Fruit fly (Drosophila melanogaster) whole organism, embryonic: ENCODE results near the gene CG16798.

Experiments
- ATbp ChIP-seq: fragments of 200-800 bp; sonication (Bioruptor generic); optimal IDR thresholded peaks from 2 replicates; lab custom pipeline; 2017; ENCODE audit warnings: missing biosample characterization, mild to moderate bottlenecking, missing genetic modification characterization, missing genetic modification reagents
- Awh ChIP-seq: fragments of 200-800 bp; sonication (Bioruptor generic); IDR thresholded peaks from 2 replicates; pipeline ENCODE4, ENCODE4 v1.3.6; 2022; ENCODE audit warnings: missing biosample characterization, missing genetic modification characterization
- C15 ChIP-seq: fragments of 200-800 bp; sonication (Bioruptor generic); IDR thresholded peaks from 3 replicates; pipeline ENCODE4 v1.3.6; 2022; ENCODE audit warnings: missing biosample characterization, missing genetic modification characterization
- CG1024 ChIP-seq: fragments of 200-800 bp; sonication (Bioruptor generic); IDR thresholded peaks from 2 replicates; pipeline ENCODE4 v1.3.6; 2022; ENCODE audit warnings: missing biosample characterization, missing genetic modification characterization
- CG10959 ChIP-seq: fragments of 200-800 bp; sonication (Bioruptor generic); IDR thresholded peaks from 2 replicates; pipeline ENCODE4 v1.3.6; 2022; ENCODE audit warnings: missing biosample characterization, missing genetic modification characterization
- CG11093 ChIP-seq: fragments of 200-800 bp; sonication (Bioruptor generic); IDR thresholded peaks from 3 replicates; pipeline ENCODE4 v1.3.6; 2022; ENCODE audit warnings: missing biosample characterization, missing genetic modification characterization
- CG12071 ChIP-seq: fragments of 200-800 bp; sonication (Bioruptor generic); optimal IDR thresholded peaks from 3 replicates; lab custom pipeline; 2018; ENCODE audit warnings: missing biosample characterization, mild to moderate bottlenecking, missing genetic modification characterization
- CG12391 ChIP-seq: fragments of 200-800 bp; sonication (Bioruptor generic); optimal IDR thresholded peaks from 3 replicates; lab custom pipeline; 2018; ENCODE audit warnings: missing biosample characterization, mild to moderate bottlenecking, missing genetic modification characterization, moderate library complexity
- CG1603 ChIP-seq: fragments of 200-800 bp; sonication (Bioruptor generic); optimal IDR thresholded peaks from 2 replicates; lab custom pipeline; 2019; ENCODE audit warnings: missing biosample characterization, mild to moderate bottlenecking, missing genetic modification characterization, moderate library complexity
- CG17568 ChIP-seq: fragments of 200-800 bp; sonication (Bioruptor generic); optimal IDR thresholded peaks from 2 replicates; lab custom pipeline; 2018; ENCODE audit warnings: missing biosample characterization, mild to moderate bottlenecking, missing genetic modification characterization, moderate library complexity
- CG3407 ChIP-seq: fragments of 200-800 bp; sonication (Bioruptor generic); optimal IDR thresholded peaks from 2 replicates; lab custom pipeline; 2018; ENCODE audit warnings: missing biosample characterization, mild to moderate bottlenecking, missing genetic modification characterization
- CG34224 ChIP-seq: fragments of 200-800 bp; sonication (Bioruptor generic); IDR thresholded peaks from 3 replicates; pipeline ENCODE4 v1.3.6; 2022; ENCODE audit warnings: missing biosample characterization, missing genetic modification characterization; ENCODE audit not compliant: partially characterized antibody
- CG34376 ChIP-seq: fragments of 200-800 bp; sonication (Bioruptor generic); optimal IDR thresholded peaks from 2 replicates; lab custom pipeline; 2018; ENCODE audit warnings: missing biosample characterization, mild to moderate bottlenecking, missing genetic modification characterization
- CG3847 ChIP-seq: fragments of 200-800 bp; sonication (Bioruptor generic); IDR thresholded peaks from 2 replicates; pipeline ENCODE4 v1.3.6; 2022; ENCODE audit warnings: missing biosample characterization, missing genetic modification characterization
- CG4282 ChIP-seq: fragments of 200-800 bp; sonication (Bioruptor generic); optimal IDR thresholded peaks from 2 replicates; lab custom pipeline; 2016; ENCODE audit warnings: missing biosample characterization, missing genetic modification characterization
- CG5245 ChIP-seq: fragments of 200-800 bp; sonication (Bioruptor generic); optimal IDR thresholded peaks from 3 replicates; lab custom pipeline; 2016; ENCODE audit warnings: missing biosample characterization, missing genetic modification characterization
- CG6272 ChIP-seq: fragments of 200-800 bp; sonication (Bioruptor generic); IDR thresholded peaks from 2 replicates; pipeline ENCODE4 v1.3.6; 2022; ENCODE audit warnings: missing biosample characterization, missing genetic modification characterization
- CG7928 ChIP-seq: fragments of 200-800 bp; sonication (Bioruptor generic); optimal IDR thresholded peaks from 2 replicates; lab custom pipeline; 2017; ENCODE audit warnings: missing biosample characterization, mild to moderate bottlenecking, missing genetic modification characterization
- CG8290 ChIP-seq, 3 experiments: fragments of 200-800 bp; sonication (Bioruptor generic); optimal IDR thresholded peaks; 2 replicates each; lab custom pipeline; 2016 to 2019; ENCODE audit warnings: missing biosample characterization in 3 of 3, missing genetic modification characterization in 3 of 3, mild to moderate bottlenecking in 2 of 3, moderate library complexity in 1 of 3
- CG9215 ChIP-seq: fragments of 200-800 bp; sonication (Bioruptor generic); IDR thresholded peaks from 2 replicates; pipeline ENCODE4 v1.3.6; 2022; ENCODE audit warnings: missing biosample characterization, missing genetic modification characterization
- ERR ChIP-seq: fragments of 200-800 bp; sonication (Bioruptor generic); optimal IDR thresholded peaks from 2 replicates; lab custom pipeline; 2016; ENCODE audit warnings: missing biosample characterization, missing genetic modification characterization
- Ets65A ChIP-seq: fragments of 200-800 bp; sonication (Bioruptor generic); peaks from one replicate; lab custom pipeline; 2016; ENCODE audit warnings: missing biosample characterization, missing genetic modification characterization
- HLH3B ChIP-seq: fragments of 200-800 bp; sonication (Bioruptor generic); IDR thresholded peaks from 2 replicates; pipeline ENCODE4 v1.3.6; 2022; ENCODE audit warnings: missing biosample characterization, missing genetic modification characterization
- HmgD ChIP-seq: fragments of 200-800 bp; sonication (Bioruptor generic); optimal IDR thresholded peaks from 3 replicates; lab custom pipeline; 2016; ENCODE audit warnings: missing biosample characterization, missing genetic modification characterization
- Med ChIP-seq: fragments of 200-800 bp; sonication (Bioruptor generic); peaks from one replicate; lab custom pipeline; 2016; ENCODE audit warnings: missing biosample characterization, missing genetic modification characterization, mild to moderate bottlenecking, inconsistent platforms, moderate library complexity
- Myb ChIP-seq: fragments of 200-800 bp; sonication (Bioruptor generic); optimal IDR thresholded peaks from 2 replicates; lab custom pipeline; 2016; ENCODE audit warnings: missing biosample characterization, missing genetic modification characterization
- Oaz ChIP-seq: fragments of 200-800 bp; sonication (Bioruptor generic); IDR thresholded peaks from 2 replicates; pipeline ENCODE4 v1.3.6; 2022; ENCODE audit warnings: missing biosample characterization, missing genetic modification characterization
- Scr ChIP-seq: fragments of 200-800 bp; sonication (Bioruptor generic); IDR thresholded peaks from 2 replicates; pipeline ENCODE4 v1.3.6; 2022; ENCODE audit warnings: missing biosample characterization, missing genetic modification characterization; ENCODE audit not compliant: partially characterized antibody
- Xrp1 ChIP-seq: fragments of 200-800 bp; sonication (Bioruptor generic); IDR thresholded peaks from 2 replicates; pipeline ENCODE4 v1.3.6; 2022; ENCODE audit warnings: missing biosample characterization, missing genetic modification characterization
- ase ChIP-seq: fragments of 200-800 bp; sonication (Bioruptor generic); IDR thresholded peaks from 3 replicates; pipeline ENCODE4 v1.3.6; 2022; ENCODE audit warnings: missing biosample characterization, missing genetic modification characterization
- bbx ChIP-seq: fragments of 200-800 bp; sonication (Bioruptor generic); IDR thresholded peaks from 2 replicates; pipeline ENCODE4 v1.3.6; 2022; ENCODE audit warnings: missing biosample characterization, missing genetic modification characterization; ENCODE audit not compliant: partially characterized antibody
- bsh ChIP-seq, 2 experiments: fragments of 200-800 bp; sonication (Bioruptor generic); optimal IDR thresholded peaks; 2 replicates each; lab custom pipeline; 2017 to 2018; ENCODE audit warnings: mild to moderate bottlenecking in 2 of 2, missing biosample characterization in 2 of 2, missing genetic modification characterization in 2 of 2, moderate library complexity in 1 of 2
- chif ChIP-seq, 2 experiments: fragments of 200-800 bp; sonication (Bioruptor generic); optimal IDR thresholded peaks; 3 replicates each; lab custom pipeline; 2016; ENCODE audit warnings: missing biosample characterization in 2 of 2, missing genetic modification characterization in 2 of 2
- ci ChIP-seq: fragments of 200-800 bp; sonication (Bioruptor generic); IDR thresholded peaks from 3 replicates; pipeline ENCODE4 v1.3.6; 2022; ENCODE audit warnings: missing biosample characterization, missing genetic modification characterization
- dan ChIP-seq: fragments of 200-800 bp; sonication (Bioruptor generic); IDR thresholded peaks from 2 replicates; pipeline ENCODE4 v1.3.6; 2022; ENCODE audit warnings: missing biosample characterization, missing genetic modification characterization
- dati ChIP-seq: fragments of 200-800 bp; sonication (Bioruptor generic); IDR thresholded peaks from 2 replicates; pipeline ENCODE4 v1.3.6; 2022; ENCODE audit warnings: missing biosample characterization, missing genetic modification characterization
- hkb ChIP-seq, 2 experiments: fragments of 200-800 bp in 1 of 2; fragments of >200 bp in 1 of 2; sonication (Bioruptor generic) in 1 of 2; IDR thresholded peaks in 1 of 2; optimal IDR thresholded peaks in 1 of 2; 2 replicates each; pipeline versions ENCODE4 v1.3.6 to Lab custom; 2017 to 2022; ENCODE audit warnings: missing biosample characterization in 1 of 2, missing genetic modification characterization in 1 of 2
- kni ChIP-seq: fragments of 200-800 bp; sonication (Bioruptor generic); optimal IDR thresholded peaks from 3 replicates; lab custom pipeline; 2017; ENCODE audit warnings: mild to moderate bottlenecking, missing biosample characterization, missing genetic modification reagents, missing genetic modification characterization
- lov ChIP-seq, 2 experiments: fragments of 200-800 bp in 1 of 2; fragments of >200 bp in 1 of 2; sonication (Bioruptor generic) in 1 of 2; IDR thresholded peaks in 1 of 2; optimal IDR thresholded peaks in 1 of 2; 2 replicates in 1 of 2; 3 replicates in 1 of 2; pipeline versions ENCODE4 v1.3.6 to Lab custom; 2017 to 2022; ENCODE audit warnings: missing biosample characterization in 1 of 2, missing genetic modification characterization in 1 of 2
- nau ChIP-seq: fragments of 200-800 bp; sonication (Bioruptor generic); optimal IDR thresholded peaks from 3 replicates; lab custom pipeline; 2017; ENCODE audit warnings: missing biosample characterization, mild to moderate bottlenecking, missing genetic modification characterization, missing genetic modification reagents
- onecut ChIP-seq: fragments of 200-800 bp; sonication (Bioruptor generic); IDR thresholded peaks from 2 replicates; pipeline ENCODE4 v1.3.6; 2022; ENCODE audit warnings: missing biosample characterization, missing genetic modification characterization
- psq ChIP-seq: fragments of 200-800 bp; sonication (Bioruptor generic); optimal IDR thresholded peaks from 2 replicates; lab custom pipeline; 2017; ENCODE audit warnings: missing biosample characterization, missing genetic modification characterization
- sc ChIP-seq, 3 experiments: fragments of >200 bp in 2 of 3; fragments of 200-800 bp in 1 of 3; sonication (Bioruptor generic) in 1 of 3; optimal IDR thresholded peaks; 2 replicates in 2 of 3; 3 replicates in 1 of 3; lab custom pipeline; 2017; ENCODE audit warnings: mild to moderate bottlenecking in 1 of 3, missing biosample characterization in 1 of 3, missing genetic modification characterization in 1 of 3, missing genetic modification reagents in 1 of 3
- tna ChIP-seq: fragments of 200-800 bp; sonication (Bioruptor generic); IDR thresholded peaks from 2 replicates; pipeline ENCODE4 v1.3.6; 2022; ENCODE audit warnings: missing biosample characterization, missing genetic modification characterization; ENCODE audit not compliant: partially characterized antibody
- twi ChIP-seq: fragments of 200-800 bp; optimal IDR thresholded peaks from 2 replicates; lab custom pipeline; 2019; ENCODE audit warnings: missing biosample characterization, mild to moderate bottlenecking, missing genetic modification characterization, moderate library complexity
- vvl ChIP-seq: fragments of 200-800 bp; sonication (Bioruptor generic); IDR thresholded peaks from 2 replicates; pipeline ENCODE4 v1.3.6; 2022; ENCODE audit warnings: missing biosample characterization, missing genetic modification characterization
- wek ChIP-seq: fragments of 200-800 bp; sonication (Bioruptor generic); optimal IDR thresholded peaks from 3 replicates; lab custom pipeline; 2018; ENCODE audit warnings: missing biosample characterization, mild to moderate bottlenecking, missing genetic modification characterization, moderate library complexity
- yki ChIP-seq: fragments of >200 bp; optimal IDR thresholded peaks from 3 replicates; lab custom pipeline; 2018
- z ChIP-seq: fragments of 200-800 bp; sonication (Bioruptor generic); IDR thresholded peaks from 3 replicates; pipeline ENCODE4 v1.3.6; 2022; ENCODE audit warnings: missing biosample characterization, missing genetic modification characterization

Gene CG16798

dm6 chr2L:20431210-20431609, 49.1 kb upstream of the CG16798 start:
- TF ChIP-seq Med (GFP tag; lab: Kevin White, UChicago) (peak; percentile 49), bbx (GFP tag; lab: Robert Waterston, UW) (no peak), CG3407 (GFP tag; lab: Kevin White, UChicago) (peak; percentile 29), z (GFP tag; lab: Robert Waterston, UW) (0 out of 3 replicates have a peak, but pooled peaks have one; percentile 7), Awh (GFP tag; lab: Robert Waterston, UW) (0 out of 2 replicates have a peak, but pooled peaks have one; percentile 22), bsh (GFP tag; optimal IDR thresholded peaks at IDR 0.05; lab: Kevin White, UChicago) (peak in 1 of 2 experiments; percentile 5), Oaz (0 out of 2 replicates have a peak, but pooled peaks have one; percentile 6), CG1024 (GFP tag; lab: Robert Waterston, UW) (peak; percentile 16; the same call in 1 of the 2 replicates), ERR (GFP tag; lab: Kevin White, UChicago) (peak; percentile 46), CG1603 (tag; lab: Kevin White, UChicago) (peak; percentile 25), Scr (GFP tag; lab: Robert Waterston, UW) (no peak), CG17568 (GFP tag; lab: Kevin White, UChicago) (no peak), CG12391 (no peak), ase (GFP tag; lab: Robert Waterston, UW) (no peak), twi (tag; lab: Kevin White, UChicago) (no peak), hkb (optimal IDR thresholded peaks at IDR 0.05; lab: Kevin White, UChicago) (no peak), hkb (GFP tag; IDR thresholded peaks at IDR 0.05; lab: Robert Waterston, UW) (0 out of 2 replicates have a peak, but pooled peaks have one; percentile 12), psq (GFP tag; lab: Kevin White, UChicago) (no peak), Xrp1 (peak; percentile 28; the same call in 1 of the 2 replicates), sc (optimal IDR thresholded peaks at IDR 0.05; lab: Kevin White, UChicago) (no peak), sc (GFP tag; optimal IDR thresholded peaks at IDR 0.05; lab: Kevin White, UChicago) (peak; percentile 14), CG5245 (GFP tag; lab: Kevin White, UChicago) (no peak), vvl (0 out of 2 replicates have a peak, but pooled peaks have one; percentile 6), CG7928 (GFP tag; lab: Kevin White, UChicago) (no peak), chif (GFP tag; optimal IDR thresholded peaks at IDR 0.05; lab: Kevin White, UChicago) (no peak), Ets65A (GFP tag; lab: Kevin White, UChicago) (peak; percentile 48), lov (optimal IDR thresholded peaks at IDR 0.05; lab: Kevin White, UChicago) (no peak), lov (GFP tag; IDR thresholded peaks at IDR 0.05; lab: Robert Waterston, UW) (0 out of 3 replicates have a peak, but pooled peaks have one; percentile 18), CG8290 (GFP tag; optimal IDR thresholded peaks at IDR 0.05; lab: Kevin White, UChicago) (no peak), CG8290 (tag; optimal IDR thresholded peaks at IDR 0.05; lab: Kevin White, UChicago) (peak in 1 of 2 experiments; percentile 28), ATbp (peak; percentile 32), ci (GFP tag; lab: Robert Waterston, UW) (0 out of 3 replicates have a peak, but pooled peaks have one; percentile 38), CG3847 (GFP tag; lab: Robert Waterston, UW) (no peak), CG10959 (GFP tag; lab: Robert Waterston, UW) (0 out of 2 replicates have a peak, but pooled peaks have one; percentile 6), dan (no peak), HLH3B (GFP tag; lab: Robert Waterston, UW) (peak; percentile 25; the same call in 1 of the 2 replicates)

dm6 chr2L:20429458-20429857, 47.3 kb upstream of the CG16798 start:
- TF ChIP-seq tna (GFP tag; lab: Robert Waterston, UW) (no peak), nau (GFP tag; lab: Kevin White, UChicago) (no peak), kni (GFP tag; lab: Kevin White, UChicago) (no peak), onecut (GFP tag; lab: Robert Waterston, UW) (0 out of 2 replicates have a peak, but pooled peaks have one; percentile 10), CG4282 (GFP tag; lab: Kevin White, UChicago) (no peak), CG9215 (no peak), yki (no peak), CG6272 (GFP tag; lab: Robert Waterston, UW) (no peak), CG34224 (GFP tag; lab: Robert Waterston, UW) (no peak), dati (no peak), Myb (GFP tag; lab: Kevin White, UChicago) (no peak), C15 (GFP tag; lab: Robert Waterston, UW) (no peak), CG17568 (GFP tag; lab: Kevin White, UChicago) (no peak), CG12071 (GFP tag; lab: Kevin White, UChicago) (no peak), wek (GFP tag; lab: Kevin White, UChicago) (no peak), CG11093 (GFP tag; lab: Robert Waterston, UW) (no peak), Ets65A (GFP tag; lab: Kevin White, UChicago) (peak; percentile 56), CG34376 (no peak), HmgD (GFP tag; lab: Kevin White, UChicago) (no peak)
